Fruit fly (Drosophila melanogaster): ENCODE results near the gene CG31546.

CG31546 gene

DNA sequence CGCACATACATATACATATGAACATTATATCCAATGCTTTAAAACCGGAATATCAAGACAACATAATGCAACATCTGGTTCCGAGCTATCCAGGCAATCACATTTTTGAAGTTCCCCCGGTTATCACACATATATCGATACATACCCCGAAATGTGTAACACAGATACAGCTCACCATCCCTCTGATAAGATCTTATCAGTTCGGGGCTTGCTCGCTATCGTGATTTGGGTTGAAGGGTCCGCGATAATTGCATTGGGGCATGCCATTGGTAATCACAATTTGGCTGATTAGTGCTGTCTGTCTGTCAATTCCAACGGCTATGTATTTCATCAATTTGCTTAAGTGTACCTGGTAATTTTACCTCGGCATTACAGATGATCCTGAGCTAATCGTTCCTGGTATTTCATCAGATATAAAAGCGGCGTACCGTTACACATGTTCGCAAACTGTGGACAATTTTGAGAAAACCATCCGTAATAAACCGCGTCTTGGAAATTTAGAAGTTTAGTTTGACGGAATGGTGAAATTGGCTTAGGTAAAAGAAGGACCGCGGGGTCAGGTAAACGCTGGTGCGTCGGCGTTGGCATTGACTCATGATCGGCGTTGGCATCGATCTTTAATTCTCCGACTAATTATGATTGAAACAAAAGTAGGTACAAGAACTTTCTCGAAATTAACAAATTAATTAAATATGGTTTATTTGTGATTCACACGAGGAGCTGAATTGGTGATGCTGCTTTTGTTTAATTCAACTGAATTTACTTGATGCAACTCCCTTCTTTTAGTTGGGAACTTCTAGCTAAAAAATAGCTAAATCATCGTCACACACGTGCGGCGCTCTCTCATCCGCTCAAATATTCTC, 36.6 kb upstream of the CG31546 start:
- peak; percentile 42 to 56 for TF ChIP-seq dl (GFP tag; optimal IDR thresholded peaks at IDR 0.05; ENCODE audit: insufficient read depth in 1 of 2, partially characterized antibody in 2 of 2)
- no peak for TF ChIP-seq dsf (GFP tag; optimal IDR thresholded peaks at IDR 0.05; ENCODE audit: borderline replicate concordance)
- TF ChIP-seq Myc (optimal IDR thresholded peaks at IDR 0.05): peak; percentile 79
- no peak for TF ChIP-seq Rel (GFP tag; optimal IDR thresholded peaks at IDR 0.05)
- TF ChIP-seq Rel (tag; optimal IDR thresholded peaks at IDR 0.05): peak; percentile 46
- TF ChIP-seq Dif (GFP tag; optimal IDR thresholded peaks at IDR 0.05; ENCODE audit: partially characterized antibody): peak; percentile 76

DNA sequence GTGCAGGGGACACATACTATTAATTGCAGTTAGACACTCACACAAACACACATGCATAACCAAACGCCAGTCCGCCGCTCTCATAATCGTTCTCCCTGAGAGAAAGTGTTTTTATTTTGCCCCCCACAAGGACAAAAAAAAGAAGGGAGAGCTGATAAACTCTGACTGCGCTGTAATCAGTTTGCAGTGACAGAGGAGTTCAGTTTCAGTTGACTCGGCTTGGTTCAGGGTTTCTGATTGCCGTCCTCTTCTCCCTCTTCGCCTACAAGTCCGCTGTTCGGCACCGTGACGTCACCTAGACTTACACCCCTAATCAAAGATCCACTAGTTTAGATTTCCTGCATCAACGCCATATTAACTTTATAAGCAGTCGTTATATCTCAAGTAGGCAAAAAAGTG, 35.8 kb upstream of the CG31546 start:
- TF ChIP-seq CrebA (GFP tag; optimal IDR thresholded peaks at IDR 0.05; ENCODE audit: borderline replicate concordance) (no peak), Hr83 (GFP tag; optimal IDR thresholded peaks at IDR 0.05; ENCODE audit: poor library complexity, severe bottlenecking) (peak; percentile 40)

DNA sequence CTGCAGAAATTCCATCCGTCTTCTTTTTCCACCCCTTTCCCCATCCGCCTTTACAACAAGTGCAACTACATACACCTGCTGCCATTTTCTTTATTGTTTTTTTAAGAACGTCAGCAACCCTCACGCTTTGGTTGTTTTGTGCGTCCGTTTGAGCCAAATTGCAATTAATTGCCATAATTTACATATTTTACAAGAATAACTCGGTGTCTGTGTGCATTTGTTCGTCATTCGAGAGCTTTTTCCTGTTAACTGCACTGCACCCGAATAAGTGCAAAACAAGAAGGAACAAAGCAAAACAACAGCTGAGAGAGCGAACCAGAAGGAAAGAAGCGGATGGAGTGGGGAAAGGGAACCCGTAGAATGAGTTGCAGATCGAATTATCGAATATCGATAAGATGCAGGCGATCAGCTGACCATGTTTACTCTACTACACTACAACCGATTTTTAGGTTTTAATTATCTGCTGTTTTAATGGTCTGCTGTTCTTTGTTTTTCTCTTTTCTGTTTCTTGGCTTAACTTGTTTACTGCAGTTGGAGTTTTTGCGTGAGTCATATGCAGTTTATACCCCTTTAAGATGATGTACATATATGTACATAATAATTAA, 35.3 kb upstream of the CG31546 start:
- no peak for TF ChIP-seq Myc (optimal IDR thresholded peaks at IDR 0.05)
- peak; percentile 4 for TF ChIP-seq rgr (GFP tag; optimal IDR thresholded peaks at IDR 0.05)
- no peak for TF ChIP-seq GATAd (GFP tag; optimal IDR thresholded peaks at IDR 0.05)
- TF ChIP-seq foxo (GFP tag; optimal IDR thresholded peaks at IDR 0.05): peak in 1 of 2 experiments; percentile 8
- TF ChIP-seq psq (GFP tag; optimal IDR thresholded peaks at IDR 0.05): peak; percentile 85
- TF ChIP-seq brk (GFP tag; optimal IDR thresholded peaks at IDR 0.05): peak; percentile 12
- no peak for TF ChIP-seq woc (GFP tag; optimal IDR thresholded peaks at IDR 0.05)
- TF ChIP-seq Jra (GFP tag; optimal IDR thresholded peaks at IDR 0.05): peak; percentile 17
- TF ChIP-seq Mio (GFP tag; optimal IDR thresholded peaks at IDR 0.05): peak; percentile 6
- TF ChIP-seq sage (GFP tag; optimal IDR thresholded peaks at IDR 0.05): no peak
- TF ChIP-seq Hnf4 (GFP tag; optimal IDR thresholded peaks at IDR 0.05): peak; percentile 36
- no peak for TF ChIP-seq Vsx2 (GFP tag; optimal IDR thresholded peaks at IDR 0.05; ENCODE audit: partially characterized antibody)
- TF ChIP-seq fru (GFP tag; optimal IDR thresholded peaks at IDR 0.05): peak; percentile 11
- TF ChIP-seq Sp1 (GFP tag; optimal IDR thresholded peaks at IDR 0.05): no peak
- TF ChIP-seq jim (GFP tag; optimal IDR thresholded peaks at IDR 0.05): peak; percentile 46

DNA sequence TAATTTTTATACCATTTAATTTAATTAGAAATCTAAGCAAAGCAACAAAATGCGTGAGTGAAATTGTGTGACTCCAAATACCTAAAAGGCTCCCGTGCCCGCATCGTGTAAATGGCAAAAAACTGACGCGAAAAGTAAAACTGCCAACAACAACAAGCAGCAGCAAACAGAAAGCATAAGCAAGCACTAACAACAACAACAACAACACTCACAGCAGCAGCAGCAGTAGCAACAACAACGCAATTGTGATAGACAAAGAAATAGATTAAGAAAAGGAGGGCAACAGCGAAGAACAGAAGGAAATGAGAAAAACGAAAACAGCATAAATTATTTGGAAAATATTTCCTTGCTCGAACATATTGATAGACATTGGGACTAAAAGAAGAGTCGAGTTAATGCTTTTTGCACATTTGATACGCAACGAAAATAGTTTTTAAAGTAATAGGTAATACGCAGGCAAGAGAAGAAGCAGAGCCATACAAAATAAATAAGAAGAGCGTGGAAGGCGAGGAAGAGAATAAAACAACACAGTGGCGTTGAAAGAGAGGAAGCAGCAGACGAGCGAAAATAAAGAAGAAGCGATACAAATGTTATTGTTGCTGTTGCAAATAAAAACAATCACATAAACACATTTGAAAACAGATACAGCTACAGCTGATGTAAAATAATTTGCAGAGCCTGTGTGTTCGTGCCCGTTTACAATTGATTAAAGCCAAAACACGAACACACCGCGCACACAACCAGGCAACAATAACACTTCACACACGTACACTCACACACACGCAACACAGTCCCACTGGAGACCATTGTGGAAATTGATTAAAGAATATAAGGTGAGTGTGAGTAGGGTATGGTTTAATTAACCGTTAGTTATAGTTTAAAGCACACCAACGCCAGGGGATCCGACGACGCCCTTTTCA, 34.6 kb upstream of the CG31546 start:
- TF ChIP-seq psq (GFP tag; optimal IDR thresholded peaks at IDR 0.05): peak; percentile 60
- TF ChIP-seq dsf (GFP tag; optimal IDR thresholded peaks at IDR 0.05; ENCODE audit: borderline replicate concordance): no peak

DNA sequence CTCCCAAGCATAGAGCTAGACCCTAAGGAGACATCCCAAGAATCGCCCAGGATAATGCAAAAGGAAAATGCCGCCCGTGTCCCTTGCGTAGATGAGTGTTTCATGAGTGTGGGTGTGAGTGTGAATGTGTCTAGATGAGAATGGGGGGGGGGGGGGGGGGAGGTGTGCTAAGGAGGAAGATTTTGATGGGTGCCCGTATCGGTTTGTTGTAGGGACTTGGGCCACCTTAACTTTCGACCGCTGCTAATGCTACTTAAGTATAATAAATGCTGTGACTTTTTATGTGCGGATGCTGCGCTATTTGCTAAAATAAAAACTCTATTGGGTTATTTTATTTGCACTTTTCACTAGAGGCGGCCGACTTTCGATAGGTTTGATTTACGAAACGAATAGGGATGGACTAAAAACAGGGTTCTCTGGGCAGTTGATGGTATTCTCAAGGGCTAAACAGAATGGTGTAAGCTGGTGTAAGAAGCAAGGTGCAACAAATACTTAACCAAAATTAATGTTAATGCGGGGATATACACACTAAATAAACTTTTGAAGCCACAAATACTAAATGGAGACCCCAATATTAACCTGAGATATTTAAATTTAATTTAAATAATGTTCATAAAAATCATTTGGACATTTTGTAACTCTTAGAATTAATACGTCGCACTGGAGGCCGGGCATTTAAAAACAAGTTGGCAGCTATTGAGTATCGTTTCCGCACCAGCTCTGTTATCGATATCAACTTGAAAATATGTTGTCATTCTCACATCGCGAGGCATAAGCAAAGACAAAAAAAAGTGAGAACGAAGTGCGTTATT, 33.7 kb upstream of the CG31546 start, which contains the start of the genes Xe7 and Atg17:
Gene Xe7, minus strand, starts transcription at position 407 of the 812 bp plus-strand sequence.
Gene Atg17, plus strand, starts transcription at position 786 of the 812 bp plus-strand sequence.
- peak; percentile 88 for TF ChIP-seq Sp1 (GFP tag; optimal IDR thresholded peaks at IDR 0.05)
- TF ChIP-seq dsf (GFP tag; optimal IDR thresholded peaks at IDR 0.05; ENCODE audit: borderline replicate concordance): peak; percentile 85
- TF ChIP-seq Jra (GFP tag; optimal IDR thresholded peaks at IDR 0.05): peak; percentile 66
- peak; percentile 31 for TF ChIP-seq Hr83 (GFP tag; optimal IDR thresholded peaks at IDR 0.05; ENCODE audit: poor library complexity, severe bottlenecking)
- TF ChIP-seq usp (GFP tag; optimal IDR thresholded peaks at IDR 0.05): no peak
- TF ChIP-seq CG32264 (GFP tag; optimal IDR thresholded peaks at IDR 0.05): peak; percentile 45
- TF ChIP-seq jim (GFP tag; optimal IDR thresholded peaks at IDR 0.05): no peak
- TF ChIP-seq br (GFP tag; optimal IDR thresholded peaks at IDR 0.05): peak; percentile 87
- no peak for TF ChIP-seq dl (GFP tag; optimal IDR thresholded peaks at IDR 0.05; ENCODE audit: insufficient read depth in 1 of 2, partially characterized antibody in 2 of 2)
- no peak for TF ChIP-seq pan (optimal IDR thresholded peaks at IDR 0.05)
- TF ChIP-seq Rel (GFP tag; optimal IDR thresholded peaks at IDR 0.05): no peak
- TF ChIP-seq Rel (tag; optimal IDR thresholded peaks at IDR 0.05): peak; percentile 61
- peak; percentile 85 for TF ChIP-seq GATAd (GFP tag; optimal IDR thresholded peaks at IDR 0.05)
- peak; percentile 90 for TF ChIP-seq h (GFP tag; optimal IDR thresholded peaks at IDR 0.05)
- peak; percentile 91 for TF ChIP-seq CG9705 (GFP tag; optimal IDR thresholded peaks at IDR 0.05)
- peak; percentile 18 for TF ChIP-seq Dfd (GFP tag; optimal IDR thresholded peaks at IDR 0.05)
- TF ChIP-seq fru (GFP tag; optimal IDR thresholded peaks at IDR 0.05): peak; percentile 89
- TF ChIP-seq OdsH (GFP tag; optimal IDR thresholded peaks at IDR 0.05): peak; percentile 86
- TF ChIP-seq foxo (GFP tag; optimal IDR thresholded peaks at IDR 0.05): peak; percentile 19 to 94
- peak; percentile 92 for TF ChIP-seq ey (GFP tag; optimal IDR thresholded peaks at IDR 0.05)
- TF ChIP-seq Mio (GFP tag; optimal IDR thresholded peaks at IDR 0.05): no peak
- peak; percentile 81 for TF ChIP-seq psq (GFP tag; optimal IDR thresholded peaks at IDR 0.05)
- TF ChIP-seq brk (GFP tag; optimal IDR thresholded peaks at IDR 0.05): peak; percentile 77
- peak; percentile 9 for TF ChIP-seq Myc (optimal IDR thresholded peaks at IDR 0.05)
- TF ChIP-seq Dif (GFP tag; optimal IDR thresholded peaks at IDR 0.05; ENCODE audit: partially characterized antibody): no peak
- TF ChIP-seq rgr (GFP tag; optimal IDR thresholded peaks at IDR 0.05): peak; percentile 91
- TF ChIP-seq Vsx2 (GFP tag; optimal IDR thresholded peaks at IDR 0.05; ENCODE audit: partially characterized antibody): no peak
- TF ChIP-seq Hnf4 (GFP tag; optimal IDR thresholded peaks at IDR 0.05): peak; percentile 88
- peak; percentile 95 for TF ChIP-seq HLH106 (tag; optimal IDR thresholded peaks at IDR 0.05)
